Worm (Caenorhabditis elegans) whole organism, L3 larva: ENCODE measurements around the gene C16D9.4.
A peak's percentile ranks its signal among the peaks of the same experiment; 100 is the strongest.

Experiments used
- R02D3.7 ChIP-seq: fragments of 150-350 bp; optimal IDR thresholded peaks from 2 replicates; lab custom pipeline; 2014; ENCODE audit warnings: missing biosample characterization, missing genetic modification characterization
- ama-1 ChIP-seq: fragments of 150-350 bp; optimal IDR thresholded peaks from 2 replicates; lab custom pipeline; 2018
- ceh-82 ChIP-seq: fragments of 150-350 bp; optimal IDR thresholded peaks from 2 replicates; lab custom pipeline; 2014; ENCODE audit warnings: missing biosample characterization, missing genetic modification characterization
- daf-12 ChIP-seq: fragments of 150-350 bp; optimal IDR thresholded peaks from 2 replicates; lab custom pipeline; 2014; ENCODE audit warnings: missing biosample characterization, missing genetic modification reagents, missing genetic modification characterization
- elt-3 ChIP-seq, 3 experiments: fragments of 150-350 bp in 1 of 3; sonication (generic microtip) in 2 of 3; optimal IDR thresholded peaks; 2 replicates in 2 of 3; 4 replicates in 1 of 3; lab custom pipeline; 2014 to 2017; ENCODE audit warnings: missing biosample characterization in 3 of 3, missing genetic modification characterization in 3 of 3
- fos-1 ChIP-seq: fragments of 150-350 bp; optimal IDR thresholded peaks from 2 replicates; lab custom pipeline; 2014; ENCODE audit warnings: missing biosample characterization, missing genetic modification characterization
- jun-1 ChIP-seq: fragments of 150-350 bp; optimal IDR thresholded peaks from 2 replicates; lab custom pipeline; 2014; ENCODE audit warnings: missing biosample characterization, missing genetic modification reagents, missing genetic modification characterization
- nhr-25 ChIP-seq: sonication (generic microtip); optimal IDR thresholded peaks from 2 replicates; lab custom pipeline; 2017; ENCODE audit warnings: missing biosample characterization, missing genetic modification characterization
- nhr-28 ChIP-seq: fragments of 150-350 bp; optimal IDR thresholded peaks from 2 replicates; lab custom pipeline; 2014; ENCODE audit warnings: missing biosample characterization, missing genetic modification characterization
- nhr-76 ChIP-seq: fragments of 150-350 bp; sonication (generic microtip); optimal IDR thresholded peaks from 5 replicates; lab custom pipeline; 2014; ENCODE audit warnings: missing biosample characterization, missing genetic modification characterization
- skn-1 ChIP-seq: fragments of 150-350 bp; optimal IDR thresholded peaks from 2 replicates; lab custom pipeline; 2014; ENCODE audit warnings: missing biosample characterization, missing genetic modification characterization
- tbx-2 ChIP-seq: sonication (generic microtip); optimal IDR thresholded peaks from 2 replicates; lab custom pipeline; 2016; ENCODE audit warnings: mild to moderate bottlenecking, missing genetic modification characterization, missing compliant biosample characterization
- unc-62 ChIP-seq: fragments of 150-350 bp; sonication (generic microtip); optimal IDR thresholded peaks from 4 replicates; lab custom pipeline; 2014; ENCODE audit warnings: missing biosample characterization, missing genetic modification reagents, missing genetic modification characterization
- ztf-11 ChIP-seq: fragments of 150-350 bp; optimal IDR thresholded peaks from 2 replicates; lab custom pipeline; 2014; ENCODE audit warnings: missing biosample characterization, missing genetic modification characterization

DNA sequence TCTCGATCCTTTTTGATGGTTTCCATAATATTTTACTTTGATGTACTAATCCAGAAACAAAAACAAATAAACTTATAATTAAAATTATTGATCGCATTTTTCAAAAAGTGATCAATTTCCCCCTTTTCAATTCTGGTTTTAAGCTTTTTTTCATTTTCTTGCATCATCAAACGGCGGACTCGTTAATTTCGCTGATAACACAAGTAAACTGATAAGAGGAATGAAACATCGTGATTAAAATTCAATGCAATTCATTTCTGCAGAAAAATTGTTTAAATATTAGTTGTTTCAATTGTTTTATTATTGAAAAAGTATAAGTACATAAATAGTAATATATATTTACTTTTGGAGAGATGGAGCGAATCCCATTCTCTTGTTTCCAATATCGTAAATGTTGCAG lies 24.6 kb upstream of the C16D9.4 start:
- TF ChIP-seq ama-1 (lab: Kevin White, UChicago) (no peak), R02D3.7 (tag; lab: Kevin White, UChicago) (no peak), nhr-25 (tag; lab: Kevin White, UChicago) (no peak), unc-62 (GFP tag; lab: Kevin White, UChicago) (no peak), elt-3 (tag; optimal IDR thresholded peaks at IDR 0.05; lab: Kevin White, UChicago) (no peak), nhr-28 (tag; lab: Kevin White, UChicago) (no peak), skn-1 (tag; lab: Kevin White, UChicago) (peak; percentile 5), ztf-11 (tag; lab: Kevin White, UChicago) (no peak), daf-12 (tag; lab: Kevin White, UChicago) (no peak), nhr-76 (no peak), fos-1 (tag; lab: Kevin White, UChicago) (no peak), ceh-82 (tag; lab: Kevin White, UChicago) (no peak), jun-1 (tag; lab: Kevin White, UChicago) (peak; percentile 43), tbx-2 (tag; lab: Kevin White, UChicago) (no peak)
